Fruit fly (Drosophila melanogaster): Measurements from ENCODE around the gene CG13014.

DNA sequence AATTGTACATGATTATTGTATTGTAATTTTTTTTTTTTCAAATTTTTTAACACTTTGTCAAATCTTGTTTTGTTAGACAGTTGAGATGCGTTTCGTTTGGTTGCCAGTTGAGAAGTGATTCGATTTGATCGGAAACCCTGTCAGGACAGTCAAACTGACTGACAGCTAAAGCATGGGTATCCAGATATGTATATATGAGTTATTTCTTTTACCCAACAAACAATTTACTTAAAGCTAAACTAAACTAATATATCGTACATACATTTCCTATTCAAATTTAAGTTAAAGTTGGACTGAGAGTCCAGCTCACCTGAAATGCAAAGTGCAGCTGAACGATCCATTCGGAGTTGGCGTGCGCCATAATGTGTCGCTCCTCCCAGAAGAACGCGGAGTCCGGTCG lies 44.5 kb downstream of the CG13014 start, which contains the start of gene CG9777:
- TF ChIP-seq CG4496 (GFP tag; IDR thresholded peaks at IDR 0.05) (no peak), CG14655 (GFP tag; optimal IDR thresholded peaks at IDR 0.05) (no peak), gl (tag; optimal IDR thresholded peaks at IDR 0.05) (no peak), D1 (tag; optimal IDR thresholded peaks at IDR 0.05) (no peak), fd96Ca (GFP tag; IDR thresholded peaks at IDR 0.05) (no peak), CG12605 (GFP tag; IDR thresholded peaks at IDR 0.05) (no peak), rn (GFP tag; IDR thresholded peaks at IDR 0.05) (no peak), EcR (GFP tag; optimal IDR thresholded peaks at IDR 0.05) (no peak), CG15710 (tag; optimal IDR thresholded peaks at IDR 0.05) (no peak), CG32121 (GFP tag; IDR thresholded peaks at IDR 0.05) (no peak), CG17806 (tag; optimal IDR thresholded peaks at IDR 0.05) (no peak), Ets98B (GFP tag; IDR thresholded peaks at IDR 0.05) (no peak), CG8301 (tag; optimal IDR thresholded peaks at IDR 0.05) (no peak), Snoo (tag; optimal IDR thresholded peaks at IDR 0.05) (no peak)
